Worm (Caenorhabditis elegans) whole organism, mixed stage, embryonic: ENCODE data around the gene T14B4.5.

Experiments used
- ceh-39 ChIP-seq: fragments of 150-350 bp; optimal IDR thresholded peaks from 2 replicates; lab custom pipeline; 2014; ENCODE audit warnings: missing biosample characterization, missing genetic modification characterization
- ceh-83 ChIP-seq: fragments of 200-800 bp; sonication (Bioruptor generic); optimal IDR thresholded peaks from 2 replicates; lab custom pipeline; 2018; ENCODE audit warnings: mild to moderate bottlenecking, missing genetic modification characterization, missing compliant biosample characterization
- elt-3 ChIP-seq: fragments of 150-350 bp; optimal IDR thresholded peaks from 2 replicates; lab custom pipeline; 2014; ENCODE audit warnings: missing biosample characterization, missing genetic modification characterization
- nhr-12 ChIP-seq: fragments of 150-350 bp; optimal IDR thresholded peaks from 2 replicates; lab custom pipeline; 2014; ENCODE audit warnings: missing biosample characterization, missing genetic modification characterization
- snpc-4 ChIP-seq: fragments of 150-350 bp; optimal IDR thresholded peaks from 2 replicates; lab custom pipeline; 2014; ENCODE audit warnings: missing biosample characterization, missing genetic modification characterization
- sptf-1 ChIP-seq: sonication (generic microtip); optimal IDR thresholded peaks from 2 replicates; lab custom pipeline; 2017; ENCODE audit warnings: mild to moderate bottlenecking, missing genetic modification characterization, moderate library complexity, missing compliant biosample characterization
- unc-120 ChIP-seq: sonication (generic microtip); optimal IDR thresholded peaks from 2 replicates; lab custom pipeline; 2017; ENCODE audit warnings: missing genetic modification characterization, missing compliant biosample characterization; ENCODE audit not compliant: poor library complexity, severe bottlenecking
- unc-62 ChIP-seq: fragments of 150-350 bp; optimal IDR thresholded peaks from 2 replicates; lab custom pipeline; 2014; ENCODE audit warnings: missing biosample characterization, missing genetic modification reagents, missing genetic modification characterization
- ztf-11 ChIP-seq: fragments of 150-350 bp; optimal IDR thresholded peaks from 2 replicates; lab custom pipeline; 2014; ENCODE audit warnings: missing biosample characterization, missing genetic modification characterization

- no peak for TF ChIP-seq snpc-4 (tag; lab: Kevin White, UChicago)
- TF ChIP-seq ceh-39 (tag; lab: Kevin White, UChicago): no peak
- no peak for TF ChIP-seq elt-3 (tag; lab: Kevin White, UChicago)
- TF ChIP-seq nhr-12 (tag; lab: Kevin White, UChicago): no peak
- TF ChIP-seq ztf-11 (tag; lab: Kevin White, UChicago): no peak
- no peak for TF ChIP-seq ceh-83 (GFP tag; lab: Kevin White, UChicago)
- no peak for TF ChIP-seq unc-120 (tag; lab: Kevin White, UChicago)
- no peak for TF ChIP-seq sptf-1 (tag; lab: Kevin White, UChicago)
- TF ChIP-seq unc-62: no peak
Observed at ce11 chrII:6736604-6737003, 19.9 kb downstream of the T14B4.5 start, which contains the start of gene T14B4.1.
